Worm (Caenorhabditis elegans) whole organism, L3 larva: ENCODE data around the gene snr-3.

Experiments used
- R02D3.7 ChIP-seq: fragments of 150-350 bp; optimal IDR thresholded peaks from 2 replicates; lab custom pipeline; 2014; ENCODE audit warnings: missing biosample characterization, missing genetic modification characterization
- aly-2 ChIP-seq: fragments of 150-350 bp; optimal IDR thresholded peaks from 2 replicates; lab custom pipeline; 2014; ENCODE audit warnings: missing biosample characterization, missing genetic modification characterization
- ama-1 ChIP-seq: fragments of 150-350 bp; optimal IDR thresholded peaks from 2 replicates; lab custom pipeline; 2018
- ceh-82 ChIP-seq: fragments of 150-350 bp; optimal IDR thresholded peaks from 2 replicates; lab custom pipeline; 2014; ENCODE audit warnings: missing biosample characterization, missing genetic modification characterization
- fos-1 ChIP-seq: fragments of 150-350 bp; optimal IDR thresholded peaks from 2 replicates; lab custom pipeline; 2014; ENCODE audit warnings: missing biosample characterization, missing genetic modification characterization
- lin-39 ChIP-seq: fragments of 150-350 bp; optimal IDR thresholded peaks from 2 replicates; lab custom pipeline; 2018; ENCODE audit warnings: missing biosample characterization, missing genetic modification reagents, missing genetic modification characterization
- lsy-12 ChIP-seq: sonication (generic microtip); optimal IDR thresholded peaks from 2 replicates; lab custom pipeline; 2016; ENCODE audit warnings: mild to moderate bottlenecking, missing genetic modification characterization, missing compliant biosample characterization
- mdl-1 ChIP-seq: fragments of 150-350 bp; optimal IDR thresholded peaks from 2 replicates; lab custom pipeline; 2014; ENCODE audit warnings: missing biosample characterization, missing genetic modification characterization
- nhr-11 ChIP-seq: fragments of 150-350 bp; optimal IDR thresholded peaks from 2 replicates; lab custom pipeline; 2014; ENCODE audit warnings: missing biosample characterization, missing genetic modification characterization
- nhr-237 ChIP-seq: fragments of 150-350 bp; optimal IDR thresholded peaks from 2 replicates; lab custom pipeline; 2014; ENCODE audit warnings: missing biosample characterization, missing genetic modification characterization
- pha-4 ChIP-seq: fragments of 150-350 bp; optimal IDR thresholded peaks from 2 replicates; lab custom pipeline; 2014; ENCODE audit warnings: missing biosample characterization, missing genetic modification reagents, missing genetic modification characterization
- skn-1 ChIP-seq: fragments of 150-350 bp; optimal IDR thresholded peaks from 2 replicates; lab custom pipeline; 2014; ENCODE audit warnings: missing biosample characterization, missing genetic modification characterization
- unc-39 ChIP-seq: sonication (generic microtip); optimal IDR thresholded peaks from 4 replicates; lab custom pipeline; 2017; ENCODE audit warnings: missing biosample characterization, missing genetic modification characterization
- unc-62 ChIP-seq: fragments of 150-350 bp; sonication (generic microtip); optimal IDR thresholded peaks from 4 replicates; lab custom pipeline; 2014; ENCODE audit warnings: missing biosample characterization, missing genetic modification reagents, missing genetic modification characterization

DNA sequence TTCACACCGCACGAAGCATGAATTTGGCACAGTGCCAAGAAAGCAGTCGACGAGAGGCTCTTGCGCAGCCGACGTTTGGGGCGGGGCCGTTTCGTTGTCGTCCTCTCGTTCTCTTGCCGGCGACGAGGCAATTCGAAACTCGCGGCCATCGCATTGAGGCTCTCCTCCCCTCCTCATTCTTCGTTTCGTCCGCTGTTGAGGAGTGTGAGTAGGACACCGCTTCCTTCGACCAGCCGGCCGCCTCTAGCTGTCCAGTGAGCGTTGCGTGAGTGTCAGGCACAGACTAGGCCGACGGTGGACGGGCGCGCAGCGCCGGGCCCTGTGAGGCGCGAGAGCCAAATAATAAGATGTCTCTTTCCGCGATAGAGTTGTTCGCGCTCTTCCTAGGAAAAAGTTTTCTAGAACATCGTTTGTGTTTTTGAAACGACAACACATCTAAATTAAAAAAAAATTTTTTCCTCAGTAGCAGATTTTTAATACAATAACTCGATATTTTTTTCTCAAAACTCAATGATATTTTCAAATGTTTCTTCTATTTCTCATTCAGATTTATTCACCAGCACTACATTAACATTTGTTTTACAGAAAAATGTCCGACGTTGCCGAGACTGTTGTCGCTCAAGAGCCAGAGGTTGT, 2.4 kb upstream of the snr-3 start, which contains the start of the genes T28D9.11 and T28D9.1:
- TF ChIP-seq lsy-12, result peak; percentile 47
- TF ChIP-seq R02D3.7 (tag; lab: Kevin White, UChicago), result no peak
- TF ChIP-seq unc-39 (tag; lab: Kevin White, UChicago), result no peak
- no peak for TF ChIP-seq nhr-237
- TF ChIP-seq pha-4, result peak; percentile 19
- no peak for TF ChIP-seq mdl-1
- TF ChIP-seq nhr-11 (tag; lab: Kevin White, UChicago), result no peak
- no peak for TF ChIP-seq aly-2 (tag; lab: Kevin White, UChicago)
- no peak for TF ChIP-seq fos-1 (tag; lab: Kevin White, UChicago)
- TF ChIP-seq skn-1 (tag; lab: Kevin White, UChicago), result no peak
- TF ChIP-seq unc-62 (GFP tag; lab: Kevin White, UChicago), result no peak
- peak; percentile 89 for TF ChIP-seq ama-1 (lab: Kevin White, UChicago)
- no peak for TF ChIP-seq ceh-82
- TF ChIP-seq lin-39 (tag; lab: Kevin White, UChicago), result peak; percentile 75
